Worm (Caenorhabditis elegans): Measurements from ENCODE around the gene Y14H12B.2.

The Y14H12B.2 gene

ce11 chrII:3933640-3934039, at the start of gene Y14H12B.2:
Gene Y14H12B.2, minus strand, starts transcription at chrII:3933740.
- TF ChIP-seq nhr-237 (tag; optimal IDR thresholded peaks at IDR 0.05) (no peak), ces-1 (GFP tag; optimal IDR thresholded peaks at IDR 0.05) (no peak), ceh-43 (GFP tag; optimal IDR thresholded peaks at IDR 0.05) (no peak), snpc-4 (tag; optimal IDR thresholded peaks at IDR 0.05) (no peak), M03D4.4 (tag; optimal IDR thresholded peaks at IDR 0.05) (no peak), nhr-28 (tag; optimal IDR thresholded peaks at IDR 0.05) (no peak), mab-5 (tag; optimal IDR thresholded peaks at IDR 0.05) (no peak)

- TF ChIP-seq ceh-83 (GFP tag; optimal IDR thresholded peaks at IDR 0.05) (no peak), nhr-2 (tag; optimal IDR thresholded peaks at IDR 0.05) (no peak), tbx-8 (GFP tag; optimal IDR thresholded peaks at IDR 0.05) (no peak), nhr-12 (tag; optimal IDR thresholded peaks at IDR 0.05) (no peak), elt-3 (tag; optimal IDR thresholded peaks at IDR 0.05) (no peak), sem-2 (GFP tag; optimal IDR thresholded peaks at IDR 0.05) (no peak), sptf-1 (tag; optimal IDR thresholded peaks at IDR 0.05) (no peak), lin-32 (GFP tag; optimal IDR thresholded peaks at IDR 0.05) (no peak), ztf-11 (tag; optimal IDR thresholded peaks at IDR 0.05) (no peak), nhr-28 (tag; optimal IDR thresholded peaks at IDR 0.05) (no peak)
Measured at ce11 chrII:3982313-3982712, 48.8 kb upstream of the Y14H12B.2 start, which contains the start of gene lin-31. Gene lin-31, plus strand, starts transcription at chrII:3982549.

ce11 chrII:3980373-3980772, 46.8 kb upstream of the Y14H12B.2 start:
- no peak for TF ChIP-seq cnd-1 (tag; optimal IDR thresholded peaks at IDR 0.05)
- TF ChIP-seq pha-4 (tag; optimal IDR thresholded peaks at IDR 0.05): no peak
- no peak for TF ChIP-seq drap-1 (GFP tag; optimal IDR thresholded peaks at IDR 0.05)
- no peak for TF ChIP-seq ztf-11 (tag; optimal IDR thresholded peaks at IDR 0.05)
- TF ChIP-seq sem-2 (GFP tag; optimal IDR thresholded peaks at IDR 0.05): no peak
- TF ChIP-seq unc-62 (GFP tag; optimal IDR thresholded peaks at IDR 0.05): no peak
- no peak for TF ChIP-seq blmp-1 (tag; optimal IDR thresholded peaks at IDR 0.05)
- no peak for TF ChIP-seq unc-120 (tag; optimal IDR thresholded peaks at IDR 0.05; ENCODE audit: poor library complexity, severe bottlenecking)
- TF ChIP-seq snpc-4 (tag; optimal IDR thresholded peaks at IDR 0.05): no peak
- TF ChIP-seq ces-1 (GFP tag; optimal IDR thresholded peaks at IDR 0.05): no peak
- TF ChIP-seq lsy-2 (tag; optimal IDR thresholded peaks at IDR 0.05): no peak
- no peak for TF ChIP-seq elt-3 (tag; optimal IDR thresholded peaks at IDR 0.05)
- no peak for TF ChIP-seq ceh-43 (GFP tag; optimal IDR thresholded peaks at IDR 0.05)
- no peak for TF ChIP-seq bed-3 (GFP tag; optimal IDR thresholded peaks at IDR 0.05)
- no peak for TF ChIP-seq ceh-83 (GFP tag; optimal IDR thresholded peaks at IDR 0.05)
- TF ChIP-seq mep-1 (tag; optimal IDR thresholded peaks at IDR 0.05): no peak
- no peak for TF ChIP-seq lin-13 (tag; optimal IDR thresholded peaks at IDR 0.05)
- TF ChIP-seq zip-8 (tag; optimal IDR thresholded peaks at IDR 0.05): no peak

ce11 chrII:3978198-3978597, 44.7 kb upstream of the Y14H12B.2 start:
- TF ChIP-seq ceh-43 (GFP tag; optimal IDR thresholded peaks at IDR 0.05) (no peak), ham-2 (GFP tag; optimal IDR thresholded peaks at IDR 0.05) (no peak), ztf-11 (tag; optimal IDR thresholded peaks at IDR 0.05) (no peak), ceh-83 (GFP tag; optimal IDR thresholded peaks at IDR 0.05) (no peak), sptf-1 (tag; optimal IDR thresholded peaks at IDR 0.05) (no peak), elt-3 (tag; optimal IDR thresholded peaks at IDR 0.05) (no peak), elt-1 (tag; optimal IDR thresholded peaks at IDR 0.05; ENCODE audit: borderline replicate concordance, insufficient read depth) (no peak), ceh-39 (tag; optimal IDR thresholded peaks at IDR 0.05) (no peak), unc-62 (GFP tag; optimal IDR thresholded peaks at IDR 0.05) (no peak), tbx-8 (GFP tag; optimal IDR thresholded peaks at IDR 0.05) (no peak), lsy-2 (tag; optimal IDR thresholded peaks at IDR 0.05) (no peak), nhr-28 (tag; optimal IDR thresholded peaks at IDR 0.05) (no peak), nhr-237 (tag; optimal IDR thresholded peaks at IDR 0.05) (no peak), cnd-1 (tag; optimal IDR thresholded peaks at IDR 0.05) (no peak), pha-4 (tag; optimal IDR thresholded peaks at IDR 0.05) (no peak)

- TF ChIP-seq mep-1 (tag; optimal IDR thresholded peaks at IDR 0.05) (no peak), ham-2 (GFP tag; optimal IDR thresholded peaks at IDR 0.05) (no peak), elt-1 (tag; optimal IDR thresholded peaks at IDR 0.05; ENCODE audit: borderline replicate concordance, insufficient read depth) (no peak), ztf-11 (tag; optimal IDR thresholded peaks at IDR 0.05) (no peak), mab-5 (tag; optimal IDR thresholded peaks at IDR 0.05) (no peak), ces-1 (GFP tag; optimal IDR thresholded peaks at IDR 0.05) (no peak), unc-39 (tag; optimal IDR thresholded peaks at IDR 0.05) (no peak), nhr-2 (tag; optimal IDR thresholded peaks at IDR 0.05) (no peak), drap-1 (GFP tag; optimal IDR thresholded peaks at IDR 0.05) (no peak), M03D4.4 (tag; optimal IDR thresholded peaks at IDR 0.05) (no peak), elt-3 (tag; optimal IDR thresholded peaks at IDR 0.05) (no peak), zip-8 (tag; optimal IDR thresholded peaks at IDR 0.05) (no peak), sptf-1 (tag; optimal IDR thresholded peaks at IDR 0.05) (no peak), unc-120 (tag; optimal IDR thresholded peaks at IDR 0.05; ENCODE audit: poor library complexity, severe bottlenecking) (no peak), blmp-1 (tag; optimal IDR thresholded peaks at IDR 0.05) (no peak)
Measured at ce11 chrII:3975942-3976341, 42.4 kb upstream of the Y14H12B.2 start, which contains the start of gene dos-2. Gene dos-2, plus strand, starts transcription at chrII:3976242.

Data from whole organism, mixed stage, embryonic.